Fruit fly (Drosophila melanogaster): ENCODE measurements around the gene CG1764.

The CG1764 gene

dm6 chrX:13296405-13297183, 5.6 kb downstream of the CG1764 start, which contains the start of gene CG1622:
TSS of gene CG1622 (plus strand) at chrX:13297082.
- TF ChIP-seq Sox102F (GFP tag; optimal IDR thresholded peaks at IDR 0.05), result no peak
- peak; percentile 44; the same call in 2 of the 3 replicates for TF ChIP-seq eg (GFP tag; IDR thresholded peaks at IDR 0.05)
- TF ChIP-seq svp (GFP tag), result no peak
- no peak for TF ChIP-seq Sox14 (GFP tag; optimal IDR thresholded peaks at IDR 0.05)
- no peak for TF ChIP-seq fkh (GFP tag; optimal IDR thresholded peaks at IDR 0.05)
- TF ChIP-seq CG11762 (GFP tag; optimal IDR thresholded peaks at IDR 0.05; ENCODE audit: insufficient read depth), result no peak
- no peak for TF ChIP-seq spab (GFP tag; optimal IDR thresholded peaks at IDR 0.05)
- TF ChIP-seq CG6792 (GFP tag; optimal IDR thresholded peaks at IDR 0.05), result peak; percentile 12
- no peak for TF ChIP-seq Met (GFP tag; optimal IDR thresholded peaks at IDR 0.05)
- no peak for TF ChIP-seq ss (GFP tag; optimal IDR thresholded peaks at IDR 0.05)
- peak; percentile 33 for TF ChIP-seq CG3032 (tag; optimal IDR thresholded peaks at IDR 0.05)
- no peak for TF ChIP-seq CG6276 (GFP tag; optimal IDR thresholded peaks at IDR 0.05)
- no peak for TF ChIP-seq Lpt (GFP tag; optimal IDR thresholded peaks at IDR 0.05)
- peak; percentile 24 for TF ChIP-seq esn (GFP tag; optimal IDR thresholded peaks at IDR 0.05)
- no peak for TF ChIP-seq CG15336 (GFP tag; IDR thresholded peaks at IDR 0.05)
- TF ChIP-seq CG3919 (GFP tag; optimal IDR thresholded peaks at IDR 0.05), result peak; percentile 38
- TF ChIP-seq salr (GFP tag; optimal IDR thresholded peaks at IDR 0.05), result no peak
- TF ChIP-seq CG1621 (tag; optimal IDR thresholded peaks at IDR 0.05), result peak; percentile 55
- no peak for TF ChIP-seq CG10669 (GFP tag; optimal IDR thresholded peaks at IDR 0.05)
- no peak for TF ChIP-seq CG6854 (GFP tag; optimal IDR thresholded peaks at IDR 0.05)
- TF ChIP-seq Gug (GFP tag; IDR thresholded peaks at IDR 0.05), result no peak
- TF ChIP-seq cyc (GFP tag; optimal IDR thresholded peaks at IDR 0.05), result peak; percentile 33
- TF ChIP-seq Eip78C (GFP tag), result peak; percentile 51
- TF ChIP-seq acj6 (GFP tag; optimal IDR thresholded peaks at IDR 0.05), result no peak
- peak; percentile 15 for TF ChIP-seq Ets96B (tag; optimal IDR thresholded peaks at IDR 0.05)
- no peak for TF ChIP-seq fd85E (GFP tag; optimal IDR thresholded peaks at IDR 0.05)
- no peak for TF ChIP-seq pdm3 (GFP tag; optimal IDR thresholded peaks at IDR 0.05)
- no peak for TF ChIP-seq topi (GFP tag; optimal IDR thresholded peaks at IDR 0.05)
- no peak for TF ChIP-seq vri (GFP tag; optimal IDR thresholded peaks at IDR 0.05)
- TF ChIP-seq CG31627 (GFP tag; optimal IDR thresholded peaks at IDR 0.05), result peak; percentile 5
- TF ChIP-seq CG11902 (GFP tag; optimal IDR thresholded peaks at IDR 0.05), result no peak
- no peak for TF ChIP-seq dac (GFP tag; optimal IDR thresholded peaks at IDR 0.05)
- TF ChIP-seq lz (GFP tag; optimal IDR thresholded peaks at IDR 0.05), result no peak
- TF ChIP-seq CG6808 (GFP tag; optimal IDR thresholded peaks at IDR 0.05), result no peak
- no peak for TF ChIP-seq Hr39 (GFP tag; optimal IDR thresholded peaks at IDR 0.05)
- TF ChIP-seq Hr4 (GFP tag; optimal IDR thresholded peaks at IDR 0.05), result no peak
- peak; percentile 42; the same call in 1 of the 3 replicates for TF ChIP-seq CG6163 (GFP tag; IDR thresholded peaks at IDR 0.05)
- no peak for TF ChIP-seq dsx (GFP tag; optimal IDR thresholded peaks at IDR 0.05; ENCODE audit: poor library complexity, severe bottlenecking)
- TF ChIP-seq OdsH (GFP tag; optimal IDR thresholded peaks at IDR 0.05), result no peak
- TF ChIP-seq CG11294 (GFP tag; IDR thresholded peaks at IDR 0.05), result no peak
- no peak for TF ChIP-seq CG32006 (GFP tag; optimal IDR thresholded peaks at IDR 0.05)
- no peak for TF ChIP-seq Sox15 (GFP tag; optimal IDR thresholded peaks at IDR 0.05)
- no peak for TF ChIP-seq Hr38 (GFP tag; optimal IDR thresholded peaks at IDR 0.05)
